Fruit fly (Drosophila melanogaster): ENCODE data around the gene CG5909.
A peak's percentile ranks its signal among the peaks of the same experiment; 100 is the strongest.

CG5909 gene

dm6 chr3R:27160858-27161257 lies at the start of gene CG5909:
CG5909 (plus strand) TSS chr3R:27161158.
- no peak for TF ChIP-seq Hr78 (GFP tag; optimal IDR thresholded peaks at IDR 0.05)
- no peak for TF ChIP-seq tai (GFP tag; optimal IDR thresholded peaks at IDR 0.05)
- TF ChIP-seq Abd-B (GFP tag; optimal IDR thresholded peaks at IDR 0.05) = no peak
- no peak for TF ChIP-seq ey (GFP tag; optimal IDR thresholded peaks at IDR 0.05)
- no peak for TF ChIP-seq sv (GFP tag; optimal IDR thresholded peaks at IDR 0.05)
- no peak for TF ChIP-seq dsf (GFP tag; optimal IDR thresholded peaks at IDR 0.05; ENCODE audit: borderline replicate concordance)
- TF ChIP-seq br (GFP tag; optimal IDR thresholded peaks at IDR 0.05) = no peak
- TF ChIP-seq dl (GFP tag; optimal IDR thresholded peaks at IDR 0.05; ENCODE audit: insufficient read depth in 1 of 2, partially characterized antibody in 2 of 2) = no peak
- no peak for TF ChIP-seq dmrt93B (GFP tag; optimal IDR thresholded peaks at IDR 0.05)

- peak; percentile 88 for TF ChIP-seq sv (GFP tag; optimal IDR thresholded peaks at IDR 0.05)
- peak; percentile 91 for TF ChIP-seq Hr83 (GFP tag; optimal IDR thresholded peaks at IDR 0.05; ENCODE audit: poor library complexity, severe bottlenecking)
- no peak for TF ChIP-seq pan (optimal IDR thresholded peaks at IDR 0.05)
- TF ChIP-seq fru (GFP tag; optimal IDR thresholded peaks at IDR 0.05) = peak; percentile 87
- no peak for TF ChIP-seq sage (GFP tag; optimal IDR thresholded peaks at IDR 0.05)
- peak; percentile 92 for TF ChIP-seq rgr (GFP tag; optimal IDR thresholded peaks at IDR 0.05)
- no peak for TF ChIP-seq lola (GFP tag; optimal IDR thresholded peaks at IDR 0.05)
- TF ChIP-seq GATAd (GFP tag; optimal IDR thresholded peaks at IDR 0.05) = peak; percentile 7
- peak; percentile 98 for TF ChIP-seq psq (GFP tag; optimal IDR thresholded peaks at IDR 0.05)
- TF ChIP-seq br (GFP tag; optimal IDR thresholded peaks at IDR 0.05) = peak; percentile 90
- no peak for TF ChIP-seq Abd-B (GFP tag; optimal IDR thresholded peaks at IDR 0.05)
- no peak for TF ChIP-seq N (GFP tag; optimal IDR thresholded peaks at IDR 0.05)
- peak; percentile 81 for TF ChIP-seq dmrt93B (GFP tag; optimal IDR thresholded peaks at IDR 0.05)
- no peak for TF ChIP-seq Hr78 (GFP tag; optimal IDR thresholded peaks at IDR 0.05)
- peak; percentile 88 for TF ChIP-seq Sp1 (GFP tag; optimal IDR thresholded peaks at IDR 0.05)
- TF ChIP-seq CrebA (GFP tag; optimal IDR thresholded peaks at IDR 0.05; ENCODE audit: borderline replicate concordance) = no peak
- peak; percentile 87 for TF ChIP-seq ey (GFP tag; optimal IDR thresholded peaks at IDR 0.05)
- TF ChIP-seq CG9705 (GFP tag; optimal IDR thresholded peaks at IDR 0.05) = peak; percentile 84
- peak; percentile 89 for TF ChIP-seq OdsH (GFP tag; optimal IDR thresholded peaks at IDR 0.05)
- TF ChIP-seq Dif (GFP tag; optimal IDR thresholded peaks at IDR 0.05; ENCODE audit: partially characterized antibody) = no peak
- TF ChIP-seq Jra (GFP tag; optimal IDR thresholded peaks at IDR 0.05) = no peak
- no peak for TF ChIP-seq dsf (GFP tag; optimal IDR thresholded peaks at IDR 0.05; ENCODE audit: borderline replicate concordance)
- peak; percentile 76 for TF ChIP-seq Mio (GFP tag; optimal IDR thresholded peaks at IDR 0.05)
- peak; percentile 76 for TF ChIP-seq Rel (GFP tag; optimal IDR thresholded peaks at IDR 0.05)
- peak; percentile 67 for TF ChIP-seq Rel (tag; optimal IDR thresholded peaks at IDR 0.05)
- TF ChIP-seq HLH106 (tag; optimal IDR thresholded peaks at IDR 0.05) = peak; percentile 93
- TF ChIP-seq Myc (optimal IDR thresholded peaks at IDR 0.05) = no peak
- peak; percentile 35 to 92 for TF ChIP-seq foxo (GFP tag; optimal IDR thresholded peaks at IDR 0.05)
- TF ChIP-seq Dfd (GFP tag; optimal IDR thresholded peaks at IDR 0.05) = no peak
- TF ChIP-seq woc (GFP tag; optimal IDR thresholded peaks at IDR 0.05) = no peak
- TF ChIP-seq brk (GFP tag; optimal IDR thresholded peaks at IDR 0.05) = no peak
- no peak for TF ChIP-seq Hnf4 (GFP tag; optimal IDR thresholded peaks at IDR 0.05)
- no peak for TF ChIP-seq dl (GFP tag; optimal IDR thresholded peaks at IDR 0.05; ENCODE audit: insufficient read depth in 1 of 2, partially characterized antibody in 2 of 2)
- no peak for TF ChIP-seq jim (GFP tag; optimal IDR thresholded peaks at IDR 0.05)
- no peak for TF ChIP-seq usp (GFP tag; optimal IDR thresholded peaks at IDR 0.05)
- TF ChIP-seq CG32264 (GFP tag; optimal IDR thresholded peaks at IDR 0.05) = peak; percentile 66
- TF ChIP-seq Vsx2 (GFP tag; optimal IDR thresholded peaks at IDR 0.05; ENCODE audit: partially characterized antibody) = no peak
- TF ChIP-seq h (GFP tag; optimal IDR thresholded peaks at IDR 0.05) = peak; percentile 92
- TF ChIP-seq tai (GFP tag; optimal IDR thresholded peaks at IDR 0.05) = no peak
These were observed 49.0 kb upstream of the CG5909 start, which contains the start of the genes gb and CG5815 for dm6 chr3R:27111784-27112602. gb (minus strand) TSS chr3R:27112270. CG5815 (plus strand) TSS chr3R:27112566.

Measured in whole organism, wandering third instar larva.